Worm (Caenorhabditis elegans) whole organism, young adult: ENCODE measurements around the gene pkhm-2.

Experiments
- B0336.3 ChIP-seq: fragments of 200-800 bp; sonication (Bioruptor generic); IDR thresholded peaks from 2 replicates; pipeline ENCODE4 v1.3.6; 2022; ENCODE audit warnings: missing genetic modification characterization, missing compliant biosample characterization
- C17E4.6 ChIP-seq: fragments of 200-800 bp; sonication (Bioruptor generic); IDR thresholded peaks from 2 replicates; pipeline ENCODE4 v1.3.6; 2022; ENCODE audit warnings: missing genetic modification reagents, missing genetic modification characterization, missing compliant biosample characterization
- F37B4.10 ChIP-seq: fragments of 200-800 bp; sonication (Bioruptor generic); IDR thresholded peaks from 2 replicates; pipeline ENCODE4 v1.3.6; 2022; ENCODE audit warnings: missing genetic modification characterization, missing compliant biosample characterization
- F49E8.2 ChIP-seq: sonication (generic microtip); optimal IDR thresholded peaks from 3 replicates; lab custom pipeline; 2017; ENCODE audit warnings: missing genetic modification characterization, mild to moderate bottlenecking, missing compliant biosample characterization, antibody characterized with exemption, moderate library complexity; ENCODE audit not compliant: insufficient read depth
- F52B5.7 ChIP-seq: sonication (generic microtip); optimal IDR thresholded peaks from 2 replicates; lab custom pipeline; 2016; ENCODE audit warnings: mild to moderate bottlenecking, missing genetic modification characterization, missing compliant biosample characterization
- F55B11.4 ChIP-seq: sonication (generic microtip); optimal IDR thresholded peaks from 2 replicates; lab custom pipeline; 2016; ENCODE audit warnings: missing compliant biosample characterization, missing genetic modification characterization, borderline replicate concordance; ENCODE audit not compliant: insufficient read depth
- F57A8.1 ChIP-seq: fragments of 200-800 bp; sonication (Bioruptor generic); optimal IDR thresholded peaks from 2 replicates; lab custom pipeline; 2018; ENCODE audit warnings: mild to moderate bottlenecking, missing genetic modification characterization, moderate library complexity, missing compliant biosample characterization
- K11D2.4 ChIP-seq: fragments of 200-800 bp; sonication (Bioruptor generic); IDR thresholded peaks from 2 replicates; pipeline ENCODE4 v1.3.6; 2022; ENCODE audit warnings: missing genetic modification reagents, missing genetic modification characterization, missing compliant biosample characterization
- T26A5.8 ChIP-seq: sonication (generic microtip); optimal IDR thresholded peaks from 2 replicates; lab custom pipeline; 2016; ENCODE audit warnings: missing genetic modification characterization, missing compliant biosample characterization
- Y56A3A.18 ChIP-seq: fragments of 200-800 bp; sonication (Bioruptor generic); IDR thresholded peaks from 2 replicates; pipeline ENCODE4 v1.3.6; 2022; ENCODE audit warnings: missing genetic modification reagents, missing genetic modification characterization, missing compliant biosample characterization
- Y79H2A.3 ChIP-seq: fragments of 200-800 bp; sonication (Bioruptor generic); conservative IDR thresholded peaks from 2 replicates; pipeline ENCODE4 v1.3.6; 2022; ENCODE audit warnings: missing genetic modification reagents, missing genetic modification characterization, missing compliant biosample characterization
- ZK185.1 ChIP-seq: sonication (generic microtip); optimal IDR thresholded peaks from 2 replicates; lab custom pipeline; 2016; ENCODE audit warnings: mild to moderate bottlenecking, missing genetic modification characterization, missing compliant biosample characterization; ENCODE audit not compliant: poor library complexity, severe bottlenecking
- athp-1 ChIP-seq: sonication (generic microtip); optimal IDR thresholded peaks from 2 replicates; lab custom pipeline; 2017; ENCODE audit warnings: mild to moderate bottlenecking, missing genetic modification characterization, missing compliant biosample characterization
- attf-3 ChIP-seq: fragments of 200-800 bp; sonication (Bioruptor generic); conservative IDR thresholded peaks from 2 replicates; pipeline ENCODE4 v1.3.6; 2022; ENCODE audit warnings: missing genetic modification reagents, missing genetic modification characterization, missing compliant biosample characterization
- bed-1 ChIP-seq: fragments of 200-800 bp; sonication (Bioruptor generic); IDR thresholded peaks from 2 replicates; pipeline ENCODE4 v1.3.6; 2022; ENCODE audit warnings: missing genetic modification reagents, missing genetic modification characterization, missing compliant biosample characterization
- bed-2 ChIP-seq: fragments of 200-800 bp; sonication (Bioruptor generic); IDR thresholded peaks from 2 replicates; pipeline ENCODE4 v1.3.6; 2022; ENCODE audit warnings: missing genetic modification reagents, missing genetic modification characterization, missing compliant biosample characterization
- ccch-3 ChIP-seq: fragments of 200-800 bp; sonication (Bioruptor generic); optimal IDR thresholded peaks from 2 replicates; lab custom pipeline; 2018; ENCODE audit warnings: mild to moderate bottlenecking, missing genetic modification characterization, missing compliant biosample characterization
- ceh-79 ChIP-seq: sonication (generic microtip); optimal IDR thresholded peaks from 2 replicates; lab custom pipeline; 2017; ENCODE audit warnings: mild to moderate bottlenecking, missing genetic modification characterization, missing compliant biosample characterization
- die-1 ChIP-seq: sonication (generic microtip); optimal IDR thresholded peaks from 2 replicates; lab custom pipeline; 2016; ENCODE audit warnings: missing genotype, mild to moderate bottlenecking, missing genetic modification characterization, missing compliant biosample characterization
- dox-1 ChIP-seq: fragments of 200-800 bp; sonication (Bioruptor generic); IDR thresholded peaks from 2 replicates; pipeline ENCODE4 v1.3.6; 2022; ENCODE audit warnings: missing genetic modification reagents, missing genetic modification characterization, missing compliant biosample characterization
- ets-4 ChIP-seq: fragments of 200-800 bp; sonication (Bioruptor generic); optimal IDR thresholded peaks from 2 replicates; lab custom pipeline; 2018; ENCODE audit warnings: mild to moderate bottlenecking, missing genetic modification characterization, missing compliant biosample characterization
- hmg-1.2 ChIP-seq: fragments of 200-800 bp; sonication (Bioruptor generic); IDR thresholded peaks from 2 replicates; pipeline ENCODE4 v1.3.6; 2022; ENCODE audit warnings: missing genetic modification reagents, missing genetic modification characterization, missing compliant biosample characterization
- hrde-1 ChIP-seq: sonication (generic microtip); optimal IDR thresholded peaks from 2 replicates; lab custom pipeline; 2016; ENCODE audit warnings: missing genetic modification characterization, mild to moderate bottlenecking, missing compliant biosample characterization, moderate library complexity, missing genotype, missing genetic modification reagents, borderline replicate concordance
- lag-1 ChIP-seq: fragments of 200-800 bp; sonication (Bioruptor generic); IDR thresholded peaks from 2 replicates; pipeline ENCODE4 v1.3.6; 2022; ENCODE audit warnings: missing genetic modification reagents, missing genetic modification characterization, missing compliant biosample characterization
- let-526 ChIP-seq: fragments of 200-800 bp; sonication (Bioruptor generic); IDR thresholded peaks from 2 replicates; pipeline ENCODE4 v1.3.6; 2022; ENCODE audit warnings: missing genetic modification reagents, missing genetic modification characterization, missing compliant biosample characterization
- let-607 ChIP-seq, 2 experiments: fragments of 200-800 bp in 1 of 2; sonication (Bioruptor generic) in 1 of 2; sonication (generic microtip) in 1 of 2; optimal IDR thresholded peaks; 2 replicates each; lab custom pipeline; 2016 to 2018; ENCODE audit warnings: mild to moderate bottlenecking in 2 of 2, missing compliant biosample characterization in 2 of 2, missing genetic modification characterization in 2 of 2, moderate library complexity in 2 of 2, missing genotype in 1 of 2
- lin-26 ChIP-seq: fragments of 200-800 bp; sonication (Bioruptor generic); IDR thresholded peaks from 2 replicates; pipeline ENCODE4 v1.3.6; 2022; ENCODE audit warnings: missing genetic modification reagents, missing genetic modification characterization, missing compliant biosample characterization
- madf-8 ChIP-seq: fragments of 200-800 bp; sonication (Bioruptor generic); conservative IDR thresholded peaks from 2 replicates; pipeline ENCODE4 v1.3.6; 2022; ENCODE audit warnings: missing genetic modification reagents, missing genetic modification characterization, missing compliant biosample characterization
- mcd-1 ChIP-seq: fragments of 200-800 bp; sonication (Bioruptor generic); IDR thresholded peaks from 2 replicates; pipeline ENCODE4 v1.3.6; 2022; ENCODE audit warnings: missing genetic modification reagents, missing genetic modification characterization, missing compliant biosample characterization
- nfyb-1 ChIP-seq: fragments of 200-800 bp; sonication (Bioruptor generic); IDR thresholded peaks from 2 replicates; pipeline ENCODE4 v1.3.6; 2022; ENCODE audit warnings: missing genetic modification reagents, missing genetic modification characterization, missing compliant biosample characterization
- nhr-120 ChIP-seq: fragments of 200-800 bp; sonication (Bioruptor generic); IDR thresholded peaks from 2 replicates; pipeline ENCODE4 v1.3.6; 2022; ENCODE audit warnings: missing genetic modification characterization, missing compliant biosample characterization
- nhr-90 ChIP-seq: sonication (generic microtip); optimal IDR thresholded peaks from 2 replicates; lab custom pipeline; 2016; ENCODE audit warnings: missing genotype, mild to moderate bottlenecking, missing genetic modification characterization, missing compliant biosample characterization
- rec-8 ChIP-seq, 2 experiments: sonication (generic microtip); optimal IDR thresholded peaks; 2 replicates each; lab custom pipeline; 2016; ENCODE audit warnings: mild to moderate bottlenecking in 2 of 2, missing genetic modification characterization in 2 of 2, missing genetic modification reagents in 2 of 2, missing genotype in 2 of 2, missing biosample characterization in 1 of 2, missing compliant biosample characterization in 1 of 2, moderate library complexity in 1 of 2
- repo-1 ChIP-seq: sonication (generic microtip); optimal IDR thresholded peaks from 2 replicates; lab custom pipeline; 2017; ENCODE audit warnings: mild to moderate bottlenecking, missing genetic modification characterization, missing compliant biosample characterization
- sdz-38 ChIP-seq: sonication (generic microtip); optimal IDR thresholded peaks from 2 replicates; lab custom pipeline; 2016; ENCODE audit warnings: missing genotype, missing genetic modification characterization, missing compliant biosample characterization
- sea-2 ChIP-seq: fragments of 200-800 bp; sonication (Bioruptor generic); IDR thresholded peaks from 2 replicates; pipeline ENCODE4 v1.3.6; 2022; ENCODE audit warnings: missing genetic modification characterization, missing compliant biosample characterization
- snpc-1.1 ChIP-seq: sonication (generic microtip); optimal IDR thresholded peaks from 2 replicates; lab custom pipeline; 2017; ENCODE audit warnings: missing genetic modification characterization, mild to moderate bottlenecking, missing compliant biosample characterization, antibody characterized with exemption, moderate library complexity, missing genotype, missing genetic modification reagents; ENCODE audit not compliant: insufficient read depth
- snpc-3.4 ChIP-seq: sonication (generic microtip); optimal IDR thresholded peaks from 2 replicates; lab custom pipeline; 2017; ENCODE audit warnings: missing genetic modification characterization, mild to moderate bottlenecking, missing compliant biosample characterization, antibody characterized with exemption, moderate library complexity, missing genotype, missing genetic modification reagents
- snpc-4 ChIP-seq, 5 experiments: fragments of 150-350 bp in 1 of 5; sonication (generic microtip) in 4 of 5; optimal IDR thresholded peaks; 2 replicates each; lab custom pipeline; 2014 to 2018; ENCODE audit warnings: missing genetic modification characterization in 5 of 5, missing biosample characterization in 3 of 5, antibody characterized with exemption in 2 of 5, mild to moderate bottlenecking in 2 of 5, missing compliant biosample characterization in 2 of 5, missing genotype in 2 of 5, moderate library complexity in 2 of 5, missing genetic modification reagents in 1 of 5
- sptf-2 ChIP-seq: fragments of 200-800 bp; sonication (Bioruptor generic); optimal IDR thresholded peaks from 2 replicates; lab custom pipeline; 2018; ENCODE audit warnings: mild to moderate bottlenecking, missing genetic modification characterization, missing compliant biosample characterization
- tbx-9 ChIP-seq: sonication (generic microtip); optimal IDR thresholded peaks from 2 replicates; lab custom pipeline; 2016; ENCODE audit warnings: borderline replicate concordance, missing genetic modification characterization, inconsistent platforms, missing compliant biosample characterization
- xnd-1 ChIP-seq: sonication (generic microtip); optimal IDR thresholded peaks from 2 replicates; lab custom pipeline; 2016; ENCODE audit warnings: missing genotype, missing genetic modification reagents, missing genetic modification characterization, missing compliant biosample characterization
- zfh-2 ChIP-seq: fragments of 200-800 bp; sonication (Bioruptor generic); conservative IDR thresholded peaks from 2 replicates; pipeline ENCODE4 v1.3.6; 2022; ENCODE audit warnings: missing genetic modification reagents, missing genetic modification characterization, missing compliant biosample characterization

Gene pkhm-2

ce11 chrX:15213182-15213829 is 32.0 kb upstream of the pkhm-2 start, which contains the start of the genes H03A11.13 and famk-1:
TSS of gene H03A11.13 (minus strand) at chrX:15213232.
TSS of gene famk-1 (minus strand) at chrX:15213259.
- peak; percentile 53; the same call in 1 of the 2 replicates for TF ChIP-seq zfh-2 (GFP tag; lab: Robert Waterston, UW)
- TF ChIP-seq bed-1 (GFP tag; lab: Robert Waterston, UW), result no peak
- TF ChIP-seq, all 124 proteins: peak for 1

- 0 out of 2 replicates have a peak, but pooled peaks have one; percentile 74 for TF ChIP-seq F37B4.10 (GFP tag; lab: Robert Waterston, UW)
- TF ChIP-seq snpc-4 (GFP tag; optimal IDR thresholded peaks at IDR 0.05; lab: Kevin White, UChicago), result peak; percentile 78
- peak; percentile 56 to 89 (median 78) for TF ChIP-seq snpc-4 (tag; optimal IDR thresholded peaks at IDR 0.05; lab: Kevin White, UChicago)
- peak; percentile 30; the same call in 1 of the 2 replicates for TF ChIP-seq madf-8
- TF ChIP-seq dox-1 (GFP tag; lab: Robert Waterston, UW), result no peak; the same call in 1 of the 2 replicates
- TF ChIP-seq F55B11.4 (tag; lab: Kevin White, UChicago), result no peak
- peak; percentile 90 for TF ChIP-seq hmg-1.2 (GFP tag; lab: Robert Waterston, UW)
- peak; percentile 95 for TF ChIP-seq Y56A3A.18 (GFP tag; lab: Robert Waterston, UW)
- TF ChIP-seq bed-2 (GFP tag; lab: Robert Waterston, UW), result peak; percentile 69; the same call in 1 of the 2 replicates
- TF ChIP-seq sdz-38 (tag; lab: Kevin White, UChicago), result no peak
- TF ChIP-seq Y79H2A.3 (GFP tag; lab: Robert Waterston, UW), result 0 out of 2 replicates have a peak, but pooled peaks have one; percentile 52
- TF ChIP-seq ets-4 (GFP tag; lab: Kevin White, UChicago), result peak; percentile 40
- TF ChIP-seq attf-3, result peak; percentile 52; the same call in 1 of the 2 replicates
- TF ChIP-seq die-1 (tag; lab: Kevin White, UChicago), result peak; percentile 94
- TF ChIP-seq athp-1, result peak; percentile 90
- no peak for TF ChIP-seq ccch-3 (GFP tag; lab: Kevin White, UChicago)
- TF ChIP-seq F57A8.1 (GFP tag; lab: Kevin White, UChicago), result peak; percentile 3
- peak; percentile 87 for TF ChIP-seq ZK185.1 (tag; lab: Kevin White, UChicago)
- TF ChIP-seq xnd-1, result no peak
- TF ChIP-seq tbx-9, result no peak
- TF ChIP-seq C17E4.6 (GFP tag; lab: Robert Waterston, UW), result peak; percentile 68; the same call in 1 of the 2 replicates
- TF ChIP-seq F52B5.7 (tag; lab: Kevin White, UChicago), result peak; percentile 90
- TF ChIP-seq nhr-120 (GFP tag; lab: Robert Waterston, UW), result peak; percentile 93
- peak; percentile 86 for TF ChIP-seq repo-1 (tag; lab: Kevin White, UChicago)
- TF ChIP-seq lin-26 (GFP tag; lab: Robert Waterston, UW), result peak; percentile 96
- peak; percentile 89 for TF ChIP-seq nhr-90 (tag; lab: Kevin White, UChicago)
- TF ChIP-seq snpc-1.1, result peak; percentile 74
- TF ChIP-seq hrde-1, result peak; percentile 88
- no peak for TF ChIP-seq lag-1
- peak; percentile 55 to 69 for TF ChIP-seq let-607 (tag; optimal IDR thresholded peaks at IDR 0.05; lab: Kevin White, UChicago)
- no peak; the same call in 1 of the 2 replicates for TF ChIP-seq B0336.3 (GFP tag; lab: Robert Waterston, UW)
- TF ChIP-seq sptf-2, result no peak
- peak; percentile 21 for TF ChIP-seq T26A5.8 (tag; lab: Kevin White, UChicago)
- peak; percentile 78 for TF ChIP-seq mcd-1 (GFP tag; lab: Robert Waterston, UW)
- no peak for TF ChIP-seq ceh-79
- peak; percentile 76 for TF ChIP-seq snpc-3.4 (tag; lab: Kevin White, UChicago)
- no peak for TF ChIP-seq sea-2 (GFP tag; lab: Robert Waterston, UW)
- TF ChIP-seq K11D2.4, result peak; percentile 85
- peak; percentile 83 for TF ChIP-seq let-526 (GFP tag; lab: Robert Waterston, UW)
- TF ChIP-seq rec-8 (tag; optimal IDR thresholded peaks at IDR 0.05; lab: Kevin White, UChicago), result peak; percentile 86 to 88
- no peak; the same call in 1 of the 2 replicates for TF ChIP-seq nfyb-1
- TF ChIP-seq F49E8.2 (tag; lab: Kevin White, UChicago), result no peak
Observed at ce11 chrX:15200720-15201119, 19.5 kb upstream of the pkhm-2 start.
